Worm (Caenorhabditis elegans) whole organism, L4 larva: Measurements from ENCODE around the gene saeg-1.

ENCODE experiments used
- D1046.2 ChIP-seq: fragments of 200-800 bp; sonication (Bioruptor generic); IDR thresholded peaks from 2 replicates; pipeline ENCODE4 v1.3.6; 2022; ENCODE audit warnings: missing genetic modification characterization, missing compliant biosample characterization
- Y105C5A.15 ChIP-seq: fragments of 200-800 bp; sonication (Bioruptor generic); IDR thresholded peaks from 2 replicates; pipeline ENCODE4 v1.3.6; 2022; ENCODE audit warnings: missing genetic modification characterization, missing compliant biosample characterization
- Y48G9A.11 ChIP-seq: fragments of 200-800 bp; sonication (Bioruptor generic); IDR thresholded peaks from 2 replicates; pipeline ENCODE4 v1.3.6; 2022; ENCODE audit warnings: missing genetic modification reagents, missing genetic modification characterization, missing compliant biosample characterization
- aha-1 ChIP-seq: fragments of 150-350 bp; peaks from one replicate; lab custom pipeline; 2014; ENCODE audit warnings: missing biosample characterization, missing genetic modification characterization
- ceh-20 ChIP-seq: fragments of 200-800 bp; sonication (Bioruptor generic); IDR thresholded peaks from 2 replicates; pipeline ENCODE4 v1.3.6; 2022; ENCODE audit warnings: missing genetic modification reagents, missing genetic modification characterization, missing compliant biosample characterization
- cey-2 ChIP-seq: sonication (generic microtip); optimal IDR thresholded peaks from 3 replicates; lab custom pipeline; 2017; ENCODE audit warnings: missing genetic modification characterization, mild to moderate bottlenecking, missing compliant biosample characterization, antibody characterized with exemption, borderline replicate concordance; ENCODE audit not compliant: insufficient read depth
- ctbp-1 ChIP-seq: fragments of 200-800 bp; sonication (Bioruptor generic); IDR thresholded peaks from 2 replicates; pipeline ENCODE4 v1.3.6; 2022; ENCODE audit warnings: missing genetic modification reagents, missing genetic modification characterization, missing compliant biosample characterization
- daf-12 ChIP-seq: fragments of 150-350 bp; optimal IDR thresholded peaks from 2 replicates; lab custom pipeline; 2014; ENCODE audit warnings: missing biosample characterization, missing genetic modification reagents, missing genetic modification characterization
- dmd-6 ChIP-seq: fragments of 200-800 bp; sonication (Bioruptor generic); IDR thresholded peaks from 2 replicates; pipeline ENCODE4 v1.3.6; 2022; ENCODE audit warnings: missing genetic modification reagents, missing genetic modification characterization, missing compliant biosample characterization
- dmd-8 ChIP-seq: fragments of 200-800 bp; sonication (Bioruptor generic); IDR thresholded peaks from 2 replicates; pipeline ENCODE4 v1.3.6; 2022; ENCODE audit warnings: missing genetic modification characterization, missing compliant biosample characterization
- fkh-10 ChIP-seq: fragments of 150-350 bp; optimal IDR thresholded peaks from 2 replicates; lab custom pipeline; 2014; ENCODE audit warnings: missing biosample characterization, missing genetic modification reagents, missing genetic modification characterization
- fos-1 ChIP-seq: fragments of 150-350 bp; optimal IDR thresholded peaks from 2 replicates; lab custom pipeline; 2014; ENCODE audit warnings: missing biosample characterization, missing genetic modification characterization
- hlh-11 ChIP-seq: fragments of 200-800 bp; sonication (Bioruptor generic); optimal IDR thresholded peaks from 2 replicates; lab custom pipeline; 2018; ENCODE audit warnings: mild to moderate bottlenecking, missing genetic modification characterization, missing compliant biosample characterization
- hlh-30 ChIP-seq: sonication (generic microtip); optimal IDR thresholded peaks from 2 replicates; lab custom pipeline; 2017; ENCODE audit warnings: antibody characterized with exemption, mild to moderate bottlenecking, missing genetic modification characterization, missing compliant biosample characterization; ENCODE audit not compliant: insufficient read depth
- hmg-1.1 ChIP-seq: fragments of 200-800 bp; sonication (Bioruptor generic); IDR thresholded peaks from 2 replicates; pipeline ENCODE4 v1.3.6; 2022; ENCODE audit warnings: missing genetic modification reagents, missing genetic modification characterization, missing compliant biosample characterization
- lin-29 ChIP-seq: fragments of 200-800 bp; sonication (Bioruptor generic); IDR thresholded peaks from 2 replicates; pipeline ENCODE4 v1.3.6; 2022; ENCODE audit warnings: missing genetic modification reagents, missing genetic modification characterization, missing compliant biosample characterization
- lin-38 ChIP-seq: fragments of 200-800 bp; sonication (Bioruptor generic); IDR thresholded peaks from 2 replicates; pipeline ENCODE4 v1.3.6; 2022; ENCODE audit warnings: missing genetic modification reagents, missing genetic modification characterization, missing compliant biosample characterization
- lin-39 ChIP-seq: fragments of 150-350 bp; optimal IDR thresholded peaks from 2 replicates; lab custom pipeline; 2014; ENCODE audit warnings: missing biosample characterization, missing genetic modification reagents, missing genetic modification characterization
- lsy-2 ChIP-seq, 2 experiments: fragments of 150-350 bp in 1 of 2; sonication (generic microtip) in 1 of 2; optimal IDR thresholded peaks; 2 replicates each; lab custom pipeline; 2014 to 2017; ENCODE audit warnings: missing biosample characterization in 2 of 2, missing genetic modification characterization in 2 of 2
- madf-9 ChIP-seq: fragments of 200-800 bp; sonication (Bioruptor generic); conservative IDR thresholded peaks from 2 replicates; pipeline ENCODE4 v1.3.6; 2022; ENCODE audit warnings: missing genetic modification reagents, missing genetic modification characterization, missing compliant biosample characterization
- mdl-1 ChIP-seq, 2 experiments: fragments of 150-350 bp in 1 of 2; sonication (generic microtip) in 1 of 2; optimal IDR thresholded peaks; 2 replicates each; lab custom pipeline; 2014 to 2017; ENCODE audit warnings: missing biosample characterization in 2 of 2, missing genetic modification characterization in 2 of 2
- mep-1 ChIP-seq: fragments of 150-350 bp; sonication (generic microtip); optimal IDR thresholded peaks from 3 replicates; lab custom pipeline; 2014; ENCODE audit warnings: missing biosample characterization, missing genetic modification characterization
- mxl-2 ChIP-seq: fragments of 200-800 bp; sonication (Bioruptor generic); conservative IDR thresholded peaks from 2 replicates; pipeline ENCODE4 v1.3.6; 2022; ENCODE audit warnings: missing genetic modification reagents, missing genetic modification characterization, missing compliant biosample characterization
- nhr-111 ChIP-seq: fragments of 200-800 bp; sonication (Bioruptor generic); optimal IDR thresholded peaks from 2 replicates; lab custom pipeline; 2018; ENCODE audit warnings: mild to moderate bottlenecking, missing genetic modification characterization, missing compliant biosample characterization
- nhr-28 ChIP-seq: fragments of 150-350 bp; optimal IDR thresholded peaks from 2 replicates; lab custom pipeline; 2014; ENCODE audit warnings: missing biosample characterization, missing genetic modification characterization
- nhr-41 ChIP-seq: fragments of 200-800 bp; sonication (Bioruptor generic); IDR thresholded peaks from 2 replicates; pipeline ENCODE4 v1.3.6; 2022; ENCODE audit warnings: missing genetic modification reagents, missing genetic modification characterization, missing compliant biosample characterization
- nhr-42 ChIP-seq: fragments of 200-800 bp; sonication (Bioruptor generic); IDR thresholded peaks from 2 replicates; pipeline ENCODE4 v1.3.6; 2022; ENCODE audit warnings: missing genetic modification characterization, missing compliant biosample characterization
- nhr-77 ChIP-seq: fragments of 150-350 bp; optimal IDR thresholded peaks from 2 replicates; lab custom pipeline; 2014; ENCODE audit warnings: missing biosample characterization, missing genetic modification characterization
- pha-4 ChIP-seq, 2 experiments: fragments of 150-350 bp in 1 of 2; fragments of 200-800 bp in 1 of 2; sonication (Bioruptor generic) in 1 of 2; IDR thresholded peaks in 1 of 2; optimal IDR thresholded peaks in 1 of 2; 2 replicates each; pipeline versions ENCODE4 v1.3.6 to Lab custom; 2014 to 2022; ENCODE audit warnings: missing genetic modification characterization in 2 of 2, missing genetic modification reagents in 2 of 2, missing biosample characterization in 1 of 2, missing compliant biosample characterization in 1 of 2
- rbr-2 ChIP-seq: sonication (generic microtip); optimal IDR thresholded peaks from 2 replicates; lab custom pipeline; 2016; ENCODE audit warnings: missing genotype, missing genetic modification characterization, missing compliant biosample characterization
- skn-1 ChIP-seq: fragments of 150-350 bp; optimal IDR thresholded peaks from 2 replicates; lab custom pipeline; 2014; ENCODE audit warnings: missing biosample characterization, missing genetic modification characterization
- spr-1 ChIP-seq: sonication (generic microtip); optimal IDR thresholded peaks from 2 replicates; lab custom pipeline; 2016; ENCODE audit warnings: mild to moderate bottlenecking, missing genetic modification characterization, missing compliant biosample characterization
- unc-62 ChIP-seq, 3 experiments: fragments of 150-350 bp in 1 of 3; sonication (generic microtip); optimal IDR thresholded peaks in 2 of 3; peaks in 1 of 3; 1 replicate in 1 of 3; 2 replicates in 2 of 3; lab custom pipeline; 2014 to 2017; ENCODE audit warnings: missing biosample characterization in 3 of 3, missing genetic modification characterization in 3 of 3, missing genetic modification reagents in 3 of 3, missing genotype in 1 of 3
- zip-11 ChIP-seq: fragments of 200-800 bp; sonication (Bioruptor generic); IDR thresholded peaks from 2 replicates; pipeline ENCODE4 v1.3.6; 2022; ENCODE audit warnings: missing genetic modification characterization, missing compliant biosample characterization
- zip-2 ChIP-seq: fragments of 150-350 bp; optimal IDR thresholded peaks from 2 replicates; lab custom pipeline; 2014; ENCODE audit warnings: missing biosample characterization, missing genetic modification characterization

saeg-1 gene

ce11 chrV:10865599-10865998 is at the start of gene saeg-1:
TSS of gene saeg-1 (minus strand) at chrV:10865699.
- TF ChIP-seq hlh-11 (tag; lab: Kevin White, UChicago) (no peak), madf-9 (GFP tag; lab: Robert Waterston, UW) (no peak), zip-11 (GFP tag; lab: Robert Waterston, UW) (no peak), nhr-42 (GFP tag; lab: Robert Waterston, UW) (no peak), Y48G9A.11 (GFP tag; lab: Robert Waterston, UW) (no peak), spr-1 (no peak), nhr-28 (tag; lab: Kevin White, UChicago) (no peak)

ce11 chrV:10909959-10910358 is 44.5 kb upstream of the saeg-1 start:
- TF ChIP-seq lin-39 (no peak), ceh-20 (GFP tag; lab: Robert Waterston, UW) (no peak), D1046.2 (GFP tag; lab: Robert Waterston, UW) (no peak), nhr-111 (GFP tag; lab: Kevin White, UChicago) (no peak), nhr-41 (no peak), Y48G9A.11 (GFP tag; lab: Robert Waterston, UW) (no peak)

- TF ChIP-seq lin-38 (no peak), fos-1 (tag; lab: Kevin White, UChicago) (no peak), skn-1 (tag; lab: Kevin White, UChicago) (no peak), pha-4 (GFP tag; IDR thresholded peaks at IDR 0.05; lab: Robert Waterston, UW) (no peak), pha-4 (tag; optimal IDR thresholded peaks at IDR 0.05; lab: Kevin White, UChicago) (no peak), mdl-1 (tag; optimal IDR thresholded peaks at IDR 0.05; lab: Kevin White, UChicago) (no peak), dmd-8 (GFP tag; lab: Robert Waterston, UW) (no peak)
These were observed 43.6 kb upstream of the saeg-1 start, which contains the start of gene zzz-1 for ce11 chrV:10909071-10909470. TSS of gene zzz-1 (minus strand) at chrV:10909171.

- TF ChIP-seq ceh-20 (GFP tag; lab: Robert Waterston, UW): 0 out of 2 replicates have a peak, but pooled peaks have one; percentile 12
- TF ChIP-seq rbr-2: peak; percentile 34
- peak; percentile 13 for TF ChIP-seq hlh-30
- 0 out of 2 replicates have a peak, but pooled peaks have one; percentile 43 for TF ChIP-seq ctbp-1 (GFP tag; lab: Robert Waterston, UW)
- no peak for TF ChIP-seq zip-2
- peak in 1 of 2 experiments; percentile 8 for TF ChIP-seq mdl-1 (tag; optimal IDR thresholded peaks at IDR 0.05; lab: Kevin White, UChicago)
- no peak for TF ChIP-seq mxl-2 (GFP tag; lab: Robert Waterston, UW)
- TF ChIP-seq cey-2 (tag; lab: Kevin White, UChicago): no peak
- TF ChIP-seq lsy-2 (tag; optimal IDR thresholded peaks at IDR 0.05; lab: Kevin White, UChicago): peak in 1 of 2 experiments; percentile 3
- peak; percentile 32 for TF ChIP-seq mep-1 (tag; lab: Kevin White, UChicago)
- 0 out of 2 replicates have a peak, but pooled peaks have one; percentile 10 for TF ChIP-seq dmd-6 (GFP tag; lab: Robert Waterston, UW)
- TF ChIP-seq daf-12 (tag; lab: Kevin White, UChicago): no peak
- no peak for TF ChIP-seq nhr-77 (tag; lab: Kevin White, UChicago)
- peak; percentile 87 for TF ChIP-seq aha-1 (tag; lab: Kevin White, UChicago)
- no peak for TF ChIP-seq lin-29 (GFP tag; lab: Robert Waterston, UW)
- TF ChIP-seq fkh-10 (GFP tag; lab: Kevin White, UChicago): peak; percentile 71
- TF ChIP-seq unc-62 (GFP tag; optimal IDR thresholded peaks at IDR 0.05 in 1 of 2; lab: Kevin White, UChicago): peak in 1 of 2 experiments; percentile 65
- TF ChIP-seq unc-62 (tag; optimal IDR thresholded peaks at IDR 0.05; lab: Kevin White, UChicago): no peak
- no peak for TF ChIP-seq Y105C5A.15 (GFP tag; lab: Robert Waterston, UW)
- TF ChIP-seq hmg-1.1 (GFP tag; lab: Robert Waterston, UW): 0 out of 2 replicates have a peak, but pooled peaks have one; percentile 21
These were observed 39.3 kb upstream of the saeg-1 start for ce11 chrV:10904795-10905194.
